Fruit fly (Drosophila melanogaster): ENCODE data around the gene CG14561.

Gene CG14561

dm6 chr3L:22063833-22064232 is 1.9 kb upstream of the CG14561 start:
- no peak for TF ChIP-seq Mnt (GFP tag; optimal IDR thresholded peaks at IDR 0.05)
- no peak for TF ChIP-seq cnc (optimal IDR thresholded peaks at IDR 0.05)
- TF ChIP-seq ovo (GFP tag; optimal IDR thresholded peaks at IDR 0.05), result no peak
- TF ChIP-seq bab1 (GFP tag; optimal IDR thresholded peaks at IDR 0.05), result no peak
- TF ChIP-seq kay (GFP tag; ENCODE audit: borderline replicate concordance), result no peak
- no peak for TF ChIP-seq CG7045 (GFP tag; optimal IDR thresholded peaks at IDR 0.05)
- TF ChIP-seq CG7101 (tag; optimal IDR thresholded peaks at IDR 0.05), result no peak
- no peak for TF ChIP-seq CG5204 (GFP tag; optimal IDR thresholded peaks at IDR 0.05)
- TF ChIP-seq tj (GFP tag; optimal IDR thresholded peaks at IDR 0.05), result no peak
- no peak for TF ChIP-seq pad (GFP tag; optimal IDR thresholded peaks at IDR 0.05)
- TF ChIP-seq Hr96 (GFP tag; optimal IDR thresholded peaks at IDR 0.05), result no peak
- no peak for TF ChIP-seq CG11617 (GFP tag; optimal IDR thresholded peaks at IDR 0.05)
- no peak for TF ChIP-seq Crg-1 (GFP tag; optimal IDR thresholded peaks at IDR 0.05)

dm6 chr3L:22070506-22070905 is 4.8 kb downstream of the CG14561 start:
- TF ChIP-seq Mnt (GFP tag; optimal IDR thresholded peaks at IDR 0.05) (peak; percentile 1), cnc (optimal IDR thresholded peaks at IDR 0.05) (peak in 1 of 2 experiments; percentile 94), Hr96 (GFP tag; optimal IDR thresholded peaks at IDR 0.05) (no peak), kay (GFP tag; ENCODE audit: borderline replicate concordance) (peak; percentile 91)

DNA sequence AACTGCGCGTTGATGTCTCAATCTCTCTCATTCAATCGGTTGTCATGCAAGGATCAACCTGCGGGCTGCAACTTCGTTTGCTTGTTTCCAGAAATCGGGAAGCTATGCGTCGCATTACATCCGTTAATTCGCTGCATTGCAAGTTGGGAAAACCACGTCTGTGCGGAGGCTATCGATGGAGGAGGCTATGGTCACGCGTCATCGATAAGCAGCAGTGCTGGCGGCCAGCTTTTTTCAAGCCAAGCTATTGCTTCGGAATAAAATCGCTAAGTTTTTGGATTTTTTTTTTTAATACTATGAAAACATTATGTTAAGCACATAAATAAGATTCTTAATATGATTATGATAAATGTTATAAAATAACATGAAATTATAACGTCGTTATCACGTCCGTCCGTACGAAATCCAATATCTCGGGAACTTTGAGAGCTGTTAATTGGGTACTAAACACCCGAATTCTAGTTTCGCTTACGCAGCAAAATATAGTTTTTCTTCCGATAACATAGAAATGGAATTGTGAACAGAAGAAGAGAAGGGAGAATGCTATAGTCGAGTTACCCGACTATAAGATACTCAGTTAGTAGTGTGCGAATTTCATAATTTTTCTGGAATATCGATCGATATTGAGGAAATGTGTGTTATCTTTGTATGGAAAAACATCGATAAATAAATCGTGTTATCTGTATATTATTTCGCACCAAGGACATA is 6.1 kb downstream of the CG14561 start, which contains the start of gene CG7139:
TSS of gene CG7139 (minus strand) at position 162 of the 708 bp plus-strand sequence.
- TF ChIP-seq CG12768 (GFP tag; optimal IDR thresholded peaks at IDR 0.05) (peak; percentile 5), toe (GFP tag; optimal IDR thresholded peaks at IDR 0.05) (peak; percentile 62), kay (GFP tag; ENCODE audit: borderline replicate concordance) (peak; percentile 95), CG11617 (GFP tag; optimal IDR thresholded peaks at IDR 0.05) (peak; percentile 31), Clk (GFP tag; optimal IDR thresholded peaks at IDR 0.05) (no peak), CG5204 (GFP tag; optimal IDR thresholded peaks at IDR 0.05) (no peak), Mnt (GFP tag; optimal IDR thresholded peaks at IDR 0.05) (peak; percentile 15), CG14711 (tag; optimal IDR thresholded peaks at IDR 0.05) (no peak), Hr96 (GFP tag; optimal IDR thresholded peaks at IDR 0.05) (peak; percentile 30), CG1620 (GFP tag; optimal IDR thresholded peaks at IDR 0.05) (no peak), tj (GFP tag; optimal IDR thresholded peaks at IDR 0.05) (peak; percentile 87), cic (GFP tag; optimal IDR thresholded peaks at IDR 0.05) (peak; percentile 11), bab1 (GFP tag; optimal IDR thresholded peaks at IDR 0.05) (peak; percentile 49)

DNA sequence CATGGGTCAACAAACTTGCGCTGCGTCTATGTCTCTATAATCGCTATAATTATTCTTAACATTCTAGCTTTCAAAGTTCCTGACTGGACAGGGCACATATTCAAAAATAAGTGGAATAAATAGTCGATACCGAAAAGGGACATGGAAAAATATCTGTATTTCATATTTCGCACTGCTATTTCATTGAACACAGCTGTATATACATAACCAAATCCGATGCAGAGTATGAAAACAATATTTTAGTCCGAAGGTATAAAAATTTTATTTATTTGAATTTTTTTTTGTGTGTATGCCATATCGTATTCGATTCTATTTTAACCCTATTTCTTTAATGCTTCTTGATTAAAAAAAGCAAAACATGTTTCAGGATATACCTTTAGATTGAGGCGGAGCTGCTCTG is 7.1 kb downstream of the CG14561 start:
- no peak for TF ChIP-seq CG1620 (GFP tag; optimal IDR thresholded peaks at IDR 0.05)
- TF ChIP-seq Hr96 (GFP tag; optimal IDR thresholded peaks at IDR 0.05), result no peak
- TF ChIP-seq bab1 (GFP tag; optimal IDR thresholded peaks at IDR 0.05), result no peak
- TF ChIP-seq toe (GFP tag; optimal IDR thresholded peaks at IDR 0.05), result no peak
- TF ChIP-seq kay (GFP tag; ENCODE audit: borderline replicate concordance), result no peak
- TF ChIP-seq Crg-1 (GFP tag; optimal IDR thresholded peaks at IDR 0.05), result no peak
- no peak for TF ChIP-seq cic (GFP tag; optimal IDR thresholded peaks at IDR 0.05)
- TF ChIP-seq CG5204 (GFP tag; optimal IDR thresholded peaks at IDR 0.05), result no peak
- no peak for TF ChIP-seq Mnt (GFP tag; optimal IDR thresholded peaks at IDR 0.05)
- TF ChIP-seq CG11617 (GFP tag; optimal IDR thresholded peaks at IDR 0.05), result no peak
- no peak for TF ChIP-seq CG7045 (GFP tag; optimal IDR thresholded peaks at IDR 0.05)
- TF ChIP-seq CG14711 (tag; optimal IDR thresholded peaks at IDR 0.05), result no peak
- TF ChIP-seq CG7101 (tag; optimal IDR thresholded peaks at IDR 0.05), result no peak
- TF ChIP-seq cnc (optimal IDR thresholded peaks at IDR 0.05), result no peak
- TF ChIP-seq tj (GFP tag; optimal IDR thresholded peaks at IDR 0.05), result no peak
- TF ChIP-seq CG12768 (GFP tag; optimal IDR thresholded peaks at IDR 0.05), result no peak
- TF ChIP-seq Clk (GFP tag; optimal IDR thresholded peaks at IDR 0.05), result no peak
- no peak for TF ChIP-seq CG33017 (tag; optimal IDR thresholded peaks at IDR 0.05)
- TF ChIP-seq ovo (GFP tag; optimal IDR thresholded peaks at IDR 0.05), result no peak
- TF ChIP-seq pad (GFP tag; optimal IDR thresholded peaks at IDR 0.05), result no peak

- no peak for TF ChIP-seq cic (GFP tag; optimal IDR thresholded peaks at IDR 0.05)
- TF ChIP-seq Hr96 (GFP tag; optimal IDR thresholded peaks at IDR 0.05), result no peak
- peak; percentile 35 for TF ChIP-seq tj (GFP tag; optimal IDR thresholded peaks at IDR 0.05)
- peak; percentile 28 for TF ChIP-seq CG14711 (tag; optimal IDR thresholded peaks at IDR 0.05)
- peak; percentile 95 for TF ChIP-seq kay (GFP tag; ENCODE audit: borderline replicate concordance)
- no peak for TF ChIP-seq Crg-1 (GFP tag; optimal IDR thresholded peaks at IDR 0.05)
- TF ChIP-seq CG5204 (GFP tag; optimal IDR thresholded peaks at IDR 0.05), result no peak
- TF ChIP-seq Clk (GFP tag; optimal IDR thresholded peaks at IDR 0.05), result no peak
- TF ChIP-seq CG11617 (GFP tag; optimal IDR thresholded peaks at IDR 0.05), result no peak
- no peak for TF ChIP-seq CG1620 (GFP tag; optimal IDR thresholded peaks at IDR 0.05)
- peak; percentile 13 for TF ChIP-seq CG33017 (tag; optimal IDR thresholded peaks at IDR 0.05)
- TF ChIP-seq CG7101 (tag; optimal IDR thresholded peaks at IDR 0.05), result no peak
- no peak for TF ChIP-seq pad (GFP tag; optimal IDR thresholded peaks at IDR 0.05)
- peak; percentile 16 for TF ChIP-seq Mnt (GFP tag; optimal IDR thresholded peaks at IDR 0.05)
- peak; percentile 64 for TF ChIP-seq bab1 (GFP tag; optimal IDR thresholded peaks at IDR 0.05)
- TF ChIP-seq CG12768 (GFP tag; optimal IDR thresholded peaks at IDR 0.05), result no peak
- TF ChIP-seq CG7045 (GFP tag; optimal IDR thresholded peaks at IDR 0.05), result no peak
- TF ChIP-seq cnc (optimal IDR thresholded peaks at IDR 0.05), result no peak
- TF ChIP-seq ovo (GFP tag; optimal IDR thresholded peaks at IDR 0.05), result no peak
- TF ChIP-seq toe (GFP tag; optimal IDR thresholded peaks at IDR 0.05), result no peak
Measured at dm6 chr3L:22074347-22074971, 8.8 kb downstream of the CG14561 start, which contains the start of gene CG7133. TSS of gene CG7133 (minus strand) at chr3L:22074523.

Data from whole organism, adult.